Worm (Caenorhabditis elegans) whole organism, L4 larva: ENCODE data around the gene T20D4.19.

Experiments
- fos-1 ChIP-seq: fragments of 150-350 bp; optimal IDR thresholded peaks from 2 replicates; lab custom pipeline; 2014; ENCODE audit warnings: missing biosample characterization, missing genetic modification characterization
- nhr-11 ChIP-seq: fragments of 150-350 bp; optimal IDR thresholded peaks from 2 replicates; lab custom pipeline; 2014; ENCODE audit warnings: missing biosample characterization, missing genetic modification characterization
- nhr-237 ChIP-seq: sonication (generic microtip); optimal IDR thresholded peaks from 2 replicates; lab custom pipeline; 2017; ENCODE audit warnings: missing biosample characterization, missing genetic modification characterization
- nhr-6 ChIP-seq: fragments of 150-350 bp; optimal IDR thresholded peaks from 2 replicates; lab custom pipeline; 2014; ENCODE audit warnings: missing biosample characterization, missing genetic modification characterization
- unc-62 ChIP-seq, 3 experiments: fragments of 150-350 bp in 1 of 3; sonication (generic microtip); optimal IDR thresholded peaks in 2 of 3; peaks in 1 of 3; 1 replicate in 1 of 3; 2 replicates in 2 of 3; lab custom pipeline; 2014 to 2017; ENCODE audit warnings: missing biosample characterization in 3 of 3, missing genetic modification characterization in 3 of 3, missing genetic modification reagents in 3 of 3, missing genotype in 1 of 3

- TF ChIP-seq nhr-6 (no peak), fos-1 (tag; lab: Kevin White, UChicago) (no peak), nhr-11 (tag; lab: Kevin White, UChicago) (no peak), unc-62 (GFP tag; optimal IDR thresholded peaks at IDR 0.05 in 1 of 2; lab: Kevin White, UChicago) (peak in 1 of 2 experiments; percentile 94), unc-62 (tag; optimal IDR thresholded peaks at IDR 0.05; lab: Kevin White, UChicago) (no peak), nhr-237 (tag; lab: Kevin White, UChicago) (no peak)
Observed at ce11 chrV:3410098-3410570, 21.3 kb downstream of the T20D4.19 start, which contains the start of gene arrd-22.
